Worm (Caenorhabditis elegans) whole organism, mixed stage, embryonic: ENCODE measurements around the gene ing-3.

Experiments
- blmp-1 ChIP-seq: fragments of 150-350 bp; optimal IDR thresholded peaks from 2 replicates; lab custom pipeline; 2014; ENCODE audit warnings: missing biosample characterization, missing genetic modification characterization
- ceh-83 ChIP-seq: fragments of 200-800 bp; sonication (Bioruptor generic); optimal IDR thresholded peaks from 2 replicates; lab custom pipeline; 2018; ENCODE audit warnings: mild to moderate bottlenecking, missing genetic modification characterization, missing compliant biosample characterization
- cnd-1 ChIP-seq: fragments of 200-800 bp; sonication (Bioruptor generic); optimal IDR thresholded peaks from 2 replicates; lab custom pipeline; 2018; ENCODE audit warnings: mild to moderate bottlenecking, missing genetic modification characterization, missing compliant biosample characterization
- elt-1 ChIP-seq: sonication (generic microtip); optimal IDR thresholded peaks from 2 replicates; lab custom pipeline; 2017; ENCODE audit warnings: missing genetic modification characterization, mild to moderate bottlenecking, missing compliant biosample characterization, antibody characterized with exemption, moderate library complexity, borderline replicate concordance; ENCODE audit not compliant: insufficient read depth
- elt-3 ChIP-seq: fragments of 150-350 bp; optimal IDR thresholded peaks from 2 replicates; lab custom pipeline; 2014; ENCODE audit warnings: missing biosample characterization, missing genetic modification characterization
- lin-13 ChIP-seq: fragments of 150-350 bp; optimal IDR thresholded peaks from 2 replicates; lab custom pipeline; 2014; ENCODE audit warnings: missing biosample characterization, missing genetic modification characterization
- mep-1 ChIP-seq: fragments of 150-350 bp; optimal IDR thresholded peaks from 2 replicates; lab custom pipeline; 2017; ENCODE audit warnings: missing biosample characterization, missing genetic modification reagents, missing genetic modification characterization, inconsistent platforms
- mls-2 ChIP-seq: sonication (generic microtip); optimal IDR thresholded peaks from 2 replicates; lab custom pipeline; 2016; ENCODE audit warnings: mild to moderate bottlenecking, missing genetic modification characterization, moderate library complexity, missing compliant biosample characterization
- pha-4 ChIP-seq: fragments of 150-350 bp; optimal IDR thresholded peaks from 2 replicates; lab custom pipeline; 2018; ENCODE audit warnings: missing biosample characterization, missing genetic modification reagents, missing genetic modification characterization
- snpc-4 ChIP-seq: fragments of 150-350 bp; optimal IDR thresholded peaks from 2 replicates; lab custom pipeline; 2014; ENCODE audit warnings: missing biosample characterization, missing genetic modification characterization
- unc-62 ChIP-seq: fragments of 150-350 bp; optimal IDR thresholded peaks from 2 replicates; lab custom pipeline; 2014; ENCODE audit warnings: missing biosample characterization, missing genetic modification reagents, missing genetic modification characterization
- ztf-11 ChIP-seq: fragments of 150-350 bp; optimal IDR thresholded peaks from 2 replicates; lab custom pipeline; 2014; ENCODE audit warnings: missing biosample characterization, missing genetic modification characterization

DNA sequence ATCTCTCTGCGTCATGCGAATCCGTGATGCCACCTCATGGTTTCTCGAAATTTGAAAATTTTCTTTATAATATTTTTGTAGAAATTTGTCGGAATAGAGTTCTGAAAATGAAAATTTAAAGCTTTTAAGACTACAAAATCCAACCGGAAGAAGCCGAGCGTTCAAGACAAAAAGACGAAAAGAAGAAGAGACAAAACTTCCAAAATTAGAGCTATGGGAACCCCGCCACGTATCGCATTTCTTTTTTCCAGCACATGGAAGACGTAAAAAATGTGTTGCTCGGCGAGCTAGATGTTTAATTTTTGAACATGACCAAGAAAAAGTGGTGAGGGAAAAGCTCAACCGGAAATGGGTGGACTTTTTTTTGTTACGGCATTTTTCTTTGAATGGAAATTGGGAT is 26.2 kb downstream of the ing-3 start, which contains the start of gene W02B8.1:
- TF ChIP-seq mep-1 (tag; lab: Kevin White, UChicago) = no peak
- TF ChIP-seq ztf-11 = no peak
- no peak for TF ChIP-seq ceh-83
- TF ChIP-seq pha-4 (tag; lab: Kevin White, UChicago) = no peak
- TF ChIP-seq elt-1 (tag; lab: Kevin White, UChicago) = no peak
- no peak for TF ChIP-seq cnd-1
- TF ChIP-seq blmp-1 (tag; lab: Kevin White, UChicago) = no peak
- TF ChIP-seq snpc-4 = no peak
- TF ChIP-seq elt-3 = no peak
- TF ChIP-seq lin-13 = no peak
- no peak for TF ChIP-seq unc-62
- no peak for TF ChIP-seq mls-2
